Fruit fly (Drosophila melanogaster) whole organism, embryonic: ENCODE data around the gene CAH7.
A peak's percentile ranks its signal among the peaks of the same experiment; 100 is the strongest.

Experiments
- Aef1 ChIP-seq: fragments of 200-800 bp; sonication (Bioruptor generic); IDR thresholded peaks from 3 replicates; pipeline ENCODE4 v1.3.6; 2022; ENCODE audit warnings: missing biosample characterization, missing genetic modification characterization
- CG10274 ChIP-seq: fragments of 200-800 bp; sonication (Bioruptor generic); optimal IDR thresholded peaks from 3 replicates; lab custom pipeline; 2017; ENCODE audit warnings: missing biosample characterization, mild to moderate bottlenecking, missing genetic modification characterization
- CG10431 ChIP-seq: fragments of 200-800 bp; sonication (Bioruptor generic); optimal IDR thresholded peaks from 3 replicates; lab custom pipeline; 2018; ENCODE audit warnings: missing biosample characterization, mild to moderate bottlenecking, missing genetic modification characterization
- CG11247 ChIP-seq: fragments of 200-800 bp; sonication (Bioruptor generic); IDR thresholded peaks from 2 replicates; pipeline ENCODE4 v1.3.6; 2022; ENCODE audit warnings: missing biosample characterization, missing genetic modification characterization
- CG14441 ChIP-seq: fragments of 200-800 bp; sonication (Bioruptor generic); IDR thresholded peaks from 2 replicates; pipeline ENCODE4 v1.3.6; 2022; ENCODE audit warnings: missing biosample characterization, missing genetic modification characterization
- CG17912 ChIP-seq: fragments of 200-800 bp; sonication (Bioruptor generic); optimal IDR thresholded peaks from 2 replicates; lab custom pipeline; 2018; ENCODE audit warnings: missing biosample characterization, mild to moderate bottlenecking, missing genetic modification characterization
- CG18476 ChIP-seq: fragments of 200-800 bp; sonication (Bioruptor generic); optimal IDR thresholded peaks from 2 replicates; lab custom pipeline; 2016; ENCODE audit warnings: missing biosample characterization, mild to moderate bottlenecking, missing genetic modification characterization
- CG18619 ChIP-seq: fragments of 200-800 bp; sonication (Bioruptor generic); optimal IDR thresholded peaks from 3 replicates; lab custom pipeline; 2017; ENCODE audit warnings: missing biosample characterization, mild to moderate bottlenecking, missing genetic modification characterization
- CG2889 ChIP-seq: fragments of 200-800 bp; sonication (Bioruptor generic); IDR thresholded peaks from 3 replicates; pipeline ENCODE4 v1.3.6; 2022; ENCODE audit warnings: missing biosample characterization, missing genetic modification characterization
- CG3065 ChIP-seq: fragments of 200-800 bp; sonication (Bioruptor generic); optimal IDR thresholded peaks from 2 replicates; lab custom pipeline; 2016; ENCODE audit warnings: missing biosample characterization, missing genetic modification characterization
- CG7357 ChIP-seq: fragments of 200-800 bp; sonication (Bioruptor generic); IDR thresholded peaks from 3 replicates; pipeline ENCODE4 v1.3.6; 2022; ENCODE audit warnings: missing biosample characterization, missing genetic modification characterization
- CG7786 ChIP-seq: fragments of 200-800 bp; sonication (Bioruptor generic); optimal IDR thresholded peaks from 2 replicates; lab custom pipeline; 2016; ENCODE audit warnings: missing biosample characterization, missing genetic modification characterization
- CG9437 ChIP-seq: fragments of 200-800 bp; sonication (Bioruptor generic); optimal IDR thresholded peaks from 2 replicates; lab custom pipeline; 2018; ENCODE audit warnings: missing biosample characterization, mild to moderate bottlenecking, missing genetic modification characterization
- CG9797 ChIP-seq: fragments of 200-800 bp; sonication (Bioruptor generic); optimal IDR thresholded peaks from 3 replicates; lab custom pipeline; 2018; ENCODE audit warnings: missing biosample characterization, mild to moderate bottlenecking, missing genetic modification characterization
- CHES-1-like ChIP-seq: fragments of 200-800 bp; sonication (Bioruptor generic); optimal IDR thresholded peaks from 2 replicates; lab custom pipeline; 2016; ENCODE audit warnings: missing biosample characterization, missing genetic modification characterization
- D19A ChIP-seq: fragments of 200-800 bp; optimal IDR thresholded peaks from 3 replicates; lab custom pipeline; 2019; ENCODE audit warnings: missing biosample characterization, mild to moderate bottlenecking, missing genetic modification characterization, moderate library complexity
- D19B ChIP-seq: fragments of 200-800 bp; sonication (Bioruptor generic); optimal IDR thresholded peaks from 2 replicates; lab custom pipeline; 2017; ENCODE audit warnings: missing biosample characterization, mild to moderate bottlenecking, missing genetic modification characterization
- Doc3 ChIP-seq: fragments of 200-800 bp; sonication (Bioruptor generic); IDR thresholded peaks from 3 replicates; pipeline ENCODE4 v1.3.6; 2022; ENCODE audit warnings: missing biosample characterization, missing genetic modification characterization; ENCODE audit not compliant: partially characterized antibody
- ERR ChIP-seq: fragments of 200-800 bp; sonication (Bioruptor generic); optimal IDR thresholded peaks from 2 replicates; lab custom pipeline; 2016; ENCODE audit warnings: missing biosample characterization, missing genetic modification characterization
- Ets97D ChIP-seq: fragments of 200-800 bp; sonication (Bioruptor generic); optimal IDR thresholded peaks from 3 replicates; lab custom pipeline; 2016; ENCODE audit warnings: missing biosample characterization, missing genetic modification characterization
- H2.0 ChIP-seq: fragments of 200-800 bp; sonication (Bioruptor generic); IDR thresholded peaks from 2 replicates; pipeline ENCODE4 v1.3.6; 2022; ENCODE audit warnings: missing biosample characterization, missing genetic modification characterization
- Jarid2 ChIP-seq: fragments of 200-800 bp; sonication (Bioruptor generic); optimal IDR thresholded peaks from 3 replicates; lab custom pipeline; 2017; ENCODE audit warnings: mild to moderate bottlenecking, missing biosample characterization, missing genetic modification reagents, missing genetic modification characterization
- NFAT ChIP-seq: fragments of 200-800 bp; sonication (Bioruptor generic); IDR thresholded peaks from 2 replicates; pipeline ENCODE4 v1.3.6; 2022; ENCODE audit warnings: missing biosample characterization, missing genetic modification characterization
- Nf-YB ChIP-seq: fragments of 200-800 bp; sonication (Bioruptor generic); optimal IDR thresholded peaks from 3 replicates; lab custom pipeline; 2019; ENCODE audit warnings: missing biosample characterization, mild to moderate bottlenecking, missing genetic modification characterization, moderate library complexity
- Nf-YC ChIP-seq: fragments of 200-800 bp; optimal IDR thresholded peaks from 3 replicates; lab custom pipeline; 2019; ENCODE audit warnings: missing biosample characterization, mild to moderate bottlenecking, missing genetic modification characterization, moderate library complexity
- NfI ChIP-seq: fragments of 200-800 bp; sonication (Bioruptor generic); optimal IDR thresholded peaks from 3 replicates; lab custom pipeline; 2018; ENCODE audit warnings: missing biosample characterization, mild to moderate bottlenecking, missing genetic modification characterization, moderate library complexity
- Sox102F ChIP-seq: fragments of 200-800 bp; sonication (Bioruptor generic); optimal IDR thresholded peaks from 2 replicates; lab custom pipeline; 2018; ENCODE audit warnings: missing biosample characterization, mild to moderate bottlenecking, missing genetic modification characterization, moderate library complexity
- Stat92E ChIP-seq, 3 experiments: fragments of >200 bp in 2 of 3; fragments of 200-800 bp in 1 of 3; sonication (Bioruptor generic) in 1 of 3; optimal IDR thresholded peaks; 2 replicates each; lab custom pipeline; 2017 to 2019; ENCODE audit warnings: missing biosample characterization in 3 of 3, missing genetic modification characterization in 3 of 3, mild to moderate bottlenecking in 1 of 3, moderate library complexity in 1 of 3
- al ChIP-seq: fragments of 200-800 bp; sonication (Bioruptor generic); IDR thresholded peaks from 2 replicates; pipeline ENCODE4 v1.3.6; 2022; ENCODE audit warnings: missing biosample characterization, missing genetic modification characterization
- cwo ChIP-seq: fragments of 200-800 bp; sonication (Bioruptor generic); optimal IDR thresholded peaks from 3 replicates; lab custom pipeline; 2017; ENCODE audit warnings: missing biosample characterization, missing genetic modification characterization, mild to moderate bottlenecking, moderate library complexity, missing genetic modification reagents
- dpn ChIP-seq, 2 experiments: fragments of 200-800 bp; sonication (Bioruptor generic); optimal IDR thresholded peaks; 3 replicates each; lab custom pipeline; 2016; ENCODE audit warnings: missing biosample characterization in 2 of 2, missing genetic modification characterization in 2 of 2
- dysf ChIP-seq: fragments of 200-800 bp; sonication (Bioruptor generic); IDR thresholded peaks from 3 replicates; pipeline ENCODE4 v1.3.6; 2022; ENCODE audit warnings: missing biosample characterization, missing genetic modification characterization
- en ChIP-seq: fragments of 200-800 bp; sonication (Bioruptor generic); optimal IDR thresholded peaks from 2 replicates; lab custom pipeline; 2016; ENCODE audit warnings: missing biosample characterization, missing genetic modification characterization
- ewg ChIP-seq: fragments of 200-800 bp; sonication (Bioruptor generic); optimal IDR thresholded peaks from 3 replicates; lab custom pipeline; 2017; ENCODE audit warnings: mild to moderate bottlenecking, missing biosample characterization, missing genetic modification reagents, missing genetic modification characterization
- gem ChIP-seq: fragments of 200-800 bp; sonication (Bioruptor generic); optimal IDR thresholded peaks from 2 replicates; lab custom pipeline; 2019; ENCODE audit warnings: missing biosample characterization, mild to moderate bottlenecking, missing genetic modification characterization, moderate library complexity
- insv ChIP-seq, 2 experiments: fragments of 200-800 bp; sonication (Bioruptor generic); optimal IDR thresholded peaks; 3 replicates each; lab custom pipeline; 2016 to 2018; ENCODE audit warnings: missing biosample characterization in 2 of 2, missing genetic modification characterization in 2 of 2
- mirr ChIP-seq: fragments of 200-800 bp; sonication (Bioruptor generic); optimal IDR thresholded peaks from 3 replicates; lab custom pipeline; 2018; ENCODE audit warnings: missing biosample characterization, mild to moderate bottlenecking, missing genetic modification characterization
- nerfin-1 ChIP-seq: fragments of 200-800 bp; sonication (Bioruptor generic); optimal IDR thresholded peaks from 3 replicates; lab custom pipeline; 2019; ENCODE audit warnings: missing biosample characterization, mild to moderate bottlenecking, missing genetic modification characterization, moderate library complexity
- prd ChIP-seq, 3 experiments: fragments of >200 bp in 2 of 3; fragments of 200-800 bp in 1 of 3; sonication (Bioruptor generic) in 1 of 3; optimal IDR thresholded peaks in 2 of 3; IDR thresholded peaks in 1 of 3; 2 replicates in 2 of 3; 3 replicates in 1 of 3; pipeline versions ENCODE4 v1.3.6 to Lab custom; 2017 to 2022; ENCODE audit warnings: missing biosample characterization in 1 of 3, missing genetic modification characterization in 1 of 3
- pros ChIP-seq: fragments of 200-800 bp; sonication (Bioruptor generic); optimal IDR thresholded peaks from 3 replicates; lab custom pipeline; 2019; ENCODE audit warnings: missing biosample characterization, mild to moderate bottlenecking, missing genetic modification characterization, moderate library complexity
- psq ChIP-seq: fragments of 200-800 bp; sonication (Bioruptor generic); optimal IDR thresholded peaks from 2 replicates; lab custom pipeline; 2017; ENCODE audit warnings: missing biosample characterization, missing genetic modification characterization
- scrt ChIP-seq: fragments of 200-800 bp; sonication (Bioruptor generic); optimal IDR thresholded peaks from 2 replicates; lab custom pipeline; 2018; ENCODE audit warnings: missing biosample characterization, mild to moderate bottlenecking, missing genetic modification characterization, moderate library complexity
- sens ChIP-seq: fragments of 200-800 bp; sonication (Bioruptor generic); peaks from one replicate; lab custom pipeline; 2016; ENCODE audit warnings: missing biosample characterization, missing genetic modification characterization
- seq ChIP-seq: fragments of 200-800 bp; sonication (Bioruptor generic); IDR thresholded peaks from 2 replicates; pipeline ENCODE4 v1.3.6; 2022; ENCODE audit warnings: missing biosample characterization, missing genetic modification characterization
- shn ChIP-seq: fragments of 200-800 bp; sonication (Bioruptor generic); optimal IDR thresholded peaks from 3 replicates; lab custom pipeline; 2016; ENCODE audit warnings: missing biosample characterization, missing genetic modification characterization
- yki ChIP-seq: fragments of >200 bp; optimal IDR thresholded peaks from 3 replicates; lab custom pipeline; 2018

The CAH7 gene

dm6 chr3R:10066470-10066869 lies 45.6 kb upstream of the CAH7 start, which contains the start of gene CG33783:
Gene CG33783, plus strand, starts transcription at chr3R:10066770.
- no peak for TF ChIP-seq CG11247 (GFP tag; lab: Robert Waterston, UW)
- no peak for TF ChIP-seq psq (GFP tag; lab: Kevin White, UChicago)
- TF ChIP-seq gem (tag; lab: Kevin White, UChicago) = no peak
- no peak for TF ChIP-seq CG3065
- TF ChIP-seq CG18619 = no peak
- TF ChIP-seq CG14441 (GFP tag; lab: Robert Waterston, UW) = no peak
- no peak for TF ChIP-seq CHES-1-like
- TF ChIP-seq Ets97D = no peak

- TF ChIP-seq al (GFP tag; lab: Robert Waterston, UW) = no peak
- no peak for TF ChIP-seq ERR (GFP tag; lab: Kevin White, UChicago)
- TF ChIP-seq dysf (GFP tag; lab: Robert Waterston, UW) = no peak
- no peak for TF ChIP-seq Sox102F (GFP tag; lab: Kevin White, UChicago)
- no peak for TF ChIP-seq CG7357 (GFP tag; lab: Robert Waterston, UW)
- no peak for TF ChIP-seq NFAT (GFP tag; lab: Robert Waterston, UW)
- no peak for TF ChIP-seq CG9797
- no peak for TF ChIP-seq Aef1 (GFP tag; lab: Robert Waterston, UW)
- no peak for TF ChIP-seq insv (GFP tag; optimal IDR thresholded peaks at IDR 0.05; lab: Kevin White, UChicago)
- TF ChIP-seq dpn (GFP tag; optimal IDR thresholded peaks at IDR 0.05; lab: Kevin White, UChicago) = no peak
- no peak for TF ChIP-seq CG10431 (GFP tag; lab: Kevin White, UChicago)
- no peak for TF ChIP-seq Stat92E (GFP tag; optimal IDR thresholded peaks at IDR 0.05; lab: Kevin White, UChicago)
- TF ChIP-seq yki (lab: Kevin White, UChicago) = no peak
- TF ChIP-seq NfI (GFP tag; lab: Kevin White, UChicago) = no peak
- TF ChIP-seq, all 482 proteins: peak for 0
These were observed 44.4 kb upstream of the CAH7 start, which contains the start of gene CG33784 for dm6 chr3R:10067605-10068004. Gene CG33784, plus strand, starts transcription at chr3R:10067905.

- no peak for TF ChIP-seq Doc3 (GFP tag; lab: Robert Waterston, UW)
- TF ChIP-seq pros (GFP tag; lab: Kevin White, UChicago) = peak; percentile 28
- peak; percentile 90 for TF ChIP-seq CG18476
- TF ChIP-seq sens (GFP tag; lab: Kevin White, UChicago) = peak; percentile 56
- no peak for TF ChIP-seq en (GFP tag; lab: Kevin White, UChicago)
- TF ChIP-seq Nf-YC (tag; lab: Kevin White, UChicago) = peak; percentile 61
- TF ChIP-seq H2.0 (GFP tag; lab: Robert Waterston, UW) = no peak
- no peak for TF ChIP-seq CG2889 (GFP tag; lab: Robert Waterston, UW)
- TF ChIP-seq Nf-YB (GFP tag; lab: Kevin White, UChicago) = peak; percentile 42
- peak; percentile 23 for TF ChIP-seq gem (tag; lab: Kevin White, UChicago)
- TF ChIP-seq, all 482 proteins: peak for 6
These were observed 43.3 kb upstream of the CAH7 start for dm6 chr3R:10068780-10069179.

dm6 chr3R:10070195-10070594 lies 41.8 kb upstream of the CAH7 start:
- TF ChIP-seq CG10274 (GFP tag; lab: Kevin White, UChicago) (no peak), cwo (GFP tag; lab: Kevin White, UChicago) (no peak), ewg (GFP tag; lab: Kevin White, UChicago) (peak; percentile 95), D19A (no peak), seq (GFP tag; lab: Robert Waterston, UW) (peak; percentile 46; the same call in 1 of the 2 replicates), H2.0 (GFP tag; lab: Robert Waterston, UW) (no peak), D19B (GFP tag; lab: Kevin White, UChicago) (no peak), mirr (GFP tag; lab: Kevin White, UChicago) (no peak), scrt (GFP tag; lab: Kevin White, UChicago) (peak; percentile 95), Nf-YB (GFP tag; lab: Kevin White, UChicago) (peak; percentile 96), Jarid2 (GFP tag; lab: Kevin White, UChicago) (no peak), nerfin-1 (tag; lab: Kevin White, UChicago) (peak; percentile 79), CG17912 (GFP tag; lab: Kevin White, UChicago) (no peak), CG7786 (no peak), prd (optimal IDR thresholded peaks at IDR 0.05; lab: Kevin White, UChicago) (no peak), prd (GFP tag; IDR thresholded peaks at IDR 0.05; lab: Robert Waterston, UW) (no peak), Sox102F (GFP tag; lab: Kevin White, UChicago) (no peak), shn (GFP tag; lab: Kevin White, UChicago) (no peak), gem (tag; lab: Kevin White, UChicago) (no peak), CG9437 (GFP tag; lab: Kevin White, UChicago) (no peak)
